Worm (Caenorhabditis elegans): ENCODE results near the gene ddr-1.

The ddr-1 gene

ce11 chrX:5451706-5452105 lies 9.3 kb upstream of the ddr-1 start:
- TF ChIP-seq eyg-1 (tag; optimal IDR thresholded peaks at IDR 0.05), result no peak
- no peak for TF ChIP-seq gmeb-2 (tag; optimal IDR thresholded peaks at IDR 0.05)
- TF ChIP-seq pha-4 (tag; optimal IDR thresholded peaks at IDR 0.05), result no peak
- TF ChIP-seq K09A11.1 (tag; optimal IDR thresholded peaks at IDR 0.05; ENCODE audit: insufficient read depth), result no peak
- TF ChIP-seq ceh-30 (tag; optimal IDR thresholded peaks at IDR 0.05), result no peak
- no peak for TF ChIP-seq lin-11 (tag; optimal IDR thresholded peaks at IDR 0.05)
- no peak for TF ChIP-seq rnt-1 (tag; optimal IDR thresholded peaks at IDR 0.05)
- no peak for TF ChIP-seq syd-9 (tag; optimal IDR thresholded peaks at IDR 0.05)
- no peak for TF ChIP-seq ceh-48 (tag; optimal IDR thresholded peaks at IDR 0.05)
- TF ChIP-seq fkh-10 (GFP tag; optimal IDR thresholded peaks at IDR 0.05), result no peak
- TF ChIP-seq ceh-9 (tag; optimal IDR thresholded peaks at IDR 0.05), result no peak
- no peak for TF ChIP-seq hlh-6 (tag; optimal IDR thresholded peaks at IDR 0.05)
- no peak for TF ChIP-seq nfya-1 (tag; optimal IDR thresholded peaks at IDR 0.05)
- TF ChIP-seq ceh-6 (GFP tag; optimal IDR thresholded peaks at IDR 0.05), result no peak

- TF ChIP-seq ceh-2 (tag; optimal IDR thresholded peaks at IDR 0.05), result no peak
- TF ChIP-seq elt-2 (tag; optimal IDR thresholded peaks at IDR 0.05), result peak; percentile 61
- no peak for TF ChIP-seq che-1 (tag; optimal IDR thresholded peaks at IDR 0.05)
These were observed 5.9 kb upstream of the ddr-1 start for ce11 chrX:5455107-5455506.

ce11 chrX:5457184-5457583 lies 3.8 kb upstream of the ddr-1 start:
- TF ChIP-seq pat-9 (tag; optimal IDR thresholded peaks at IDR 0.05) (no peak), hlh-6 (tag; optimal IDR thresholded peaks at IDR 0.05) (no peak), ceh-22 (tag; optimal IDR thresholded peaks at IDR 0.05) (no peak), ets-4 (tag; optimal IDR thresholded peaks at IDR 0.05) (no peak), zip-5 (tag; optimal IDR thresholded peaks at IDR 0.05) (no peak), elt-4 (tag; optimal IDR thresholded peaks at IDR 0.05) (no peak), pag-3 (tag; optimal IDR thresholded peaks at IDR 0.05; ENCODE audit: borderline replicate concordance) (no peak), tbx-7 (tag; optimal IDR thresholded peaks at IDR 0.05) (no peak), gmeb-2 (tag; optimal IDR thresholded peaks at IDR 0.05) (no peak), che-1 (tag; optimal IDR thresholded peaks at IDR 0.05) (no peak)

- no peak for TF ChIP-seq zip-5 (tag; optimal IDR thresholded peaks at IDR 0.05)
- TF ChIP-seq ceh-19 (GFP tag; optimal IDR thresholded peaks at IDR 0.05), result no peak
- no peak for TF ChIP-seq pqm-1 (tag; optimal IDR thresholded peaks at IDR 0.05)
- no peak for TF ChIP-seq odd-2 (tag; optimal IDR thresholded peaks at IDR 0.05)
- no peak for TF ChIP-seq ztf-16 (tag; optimal IDR thresholded peaks at IDR 0.05)
- no peak for TF ChIP-seq nhr-11 (tag; optimal IDR thresholded peaks at IDR 0.05)
- no peak for TF ChIP-seq C38D4.7 (GFP tag; optimal IDR thresholded peaks at IDR 0.05)
- TF ChIP-seq unc-55 (GFP tag; optimal IDR thresholded peaks at IDR 0.05), result no peak
- TF ChIP-seq K02D7.2 (tag; optimal IDR thresholded peaks at IDR 0.05), result no peak
- no peak for TF ChIP-seq ceh-14 (tag; optimal IDR thresholded peaks at IDR 0.05)
- TF ChIP-seq hlh-8 (tag; optimal IDR thresholded peaks at IDR 0.05), result no peak
- no peak for TF ChIP-seq ceh-2 (tag; optimal IDR thresholded peaks at IDR 0.05)
- no peak for TF ChIP-seq hlh-30 (tag; optimal IDR thresholded peaks at IDR 0.05; ENCODE audit: insufficient read depth)
- no peak for TF ChIP-seq ceh-6 (GFP tag; optimal IDR thresholded peaks at IDR 0.05)
- TF ChIP-seq hlh-6 (tag; optimal IDR thresholded peaks at IDR 0.05), result no peak
- no peak for TF ChIP-seq T23F11.4 (GFP tag; optimal IDR thresholded peaks at IDR 0.05)
- no peak for TF ChIP-seq pha-2 (tag; optimal IDR thresholded peaks at IDR 0.05)
These were observed 3.0 kb upstream of the ddr-1 start for ce11 chrX:5458043-5458442.
